Worm (Caenorhabditis elegans) whole organism, dauer: Measurements from ENCODE around the gene dcar-1.
"Not testable (repeated sequence)": the region's sequence is repeated elsewhere in the genome, so short reads cannot be mapped to it uniquely, and the experiment has no call there.

Experiments used
- unc-62 ChIP-seq: sonication (generic microtip); optimal IDR thresholded peaks from 2 replicates; lab custom pipeline; 2017; ENCODE audit warnings: missing biosample characterization, missing genetic modification reagents, missing genetic modification characterization

Gene dcar-1

ce11 chrV:17910019-17910418 is at the start of gene dcar-1:
TSS of gene dcar-1 (plus strand) at chrV:17910319.
- TF ChIP-seq unc-62, result no peak

- not testable (repeated sequence) for TF ChIP-seq unc-62
Observed at ce11 chrV:17865309-17865708, 44.8 kb upstream of the dcar-1 start, which contains the start of gene Y59A8A.8. TSS of gene Y59A8A.8 (plus strand) at chrV:17865609.

- no peak for TF ChIP-seq unc-62
Observed at ce11 chrV:17870569-17870968, 39.5 kb upstream of the dcar-1 start, which contains the start of gene csn-1. TSS of gene csn-1 (minus strand) at chrV:17870651.

- no peak for TF ChIP-seq unc-62
Observed at ce11 chrV:17871049-17871448, 39.1 kb upstream of the dcar-1 start, which contains the start of gene phf-14. TSS of gene phf-14 (plus strand) at chrV:17871393.

ce11 chrV:17888939-17889338 is 21.2 kb upstream of the dcar-1 start, which contains the start of gene C06H5.6:
TSS of gene C06H5.6 (minus strand) at chrV:17888984.
- TF ChIP-seq unc-62, result no peak

ce11 chrV:17891317-17891716 is 18.8 kb upstream of the dcar-1 start:
- no peak for TF ChIP-seq unc-62

ce11 chrV:17893959-17894358 is 16.2 kb upstream of the dcar-1 start, which contains the start of gene C06H5.11:
TSS of gene C06H5.11 (minus strand) at chrV:17894059.
- not testable (repeated sequence) for TF ChIP-seq unc-62

ce11 chrV:17894485-17894884 is 15.6 kb upstream of the dcar-1 start, which contains the start of gene C06H5.12:
TSS of gene C06H5.12 (plus strand) at chrV:17894785.
- not testable (repeated sequence) for TF ChIP-seq unc-62

- no peak for TF ChIP-seq unc-62
Observed at ce11 chrV:17896736-17897353, 13.3 kb upstream of the dcar-1 start, which contains the start of gene fbxa-156. TSS of gene fbxa-156 (minus strand) at chrV:17896786.

- TF ChIP-seq unc-62, result not testable (repeated sequence)
Observed at ce11 chrV:17897646-17898045, 12.5 kb upstream of the dcar-1 start, which contains the start of gene C06H5.13. TSS of gene C06H5.13 (minus strand) at chrV:17897746.

ce11 chrV:17899503-17899902 is 10.6 kb upstream of the dcar-1 start, which contains the start of gene fbxa-157:
TSS of gene fbxa-157 (plus strand) at chrV:17899803.
- no peak for TF ChIP-seq unc-62

ce11 chrV:17903829-17904228 is 6.3 kb upstream of the dcar-1 start, which contains the start of gene C06H5.14:
TSS of gene C06H5.14 (plus strand) at chrV:17904129.
- TF ChIP-seq unc-62, result not testable (repeated sequence)

- TF ChIP-seq unc-62, result no peak
Observed at ce11 chrV:17905765-17906164, 4.4 kb upstream of the dcar-1 start.

ce11 chrV:17918726-17919125 is 8.6 kb downstream of the dcar-1 start, which contains the start of gene C06H5.8:
TSS of gene C06H5.8 (plus strand) at chrV:17919026.
- no peak for TF ChIP-seq unc-62

- TF ChIP-seq unc-62, result no peak
Observed at ce11 chrV:17921423-17921822, 11.3 kb downstream of the dcar-1 start, which contains the start of gene E01B7.2. TSS of gene E01B7.2 (plus strand) at chrV:17921772.

ce11 chrV:17924095-17925000 is 14.2 kb downstream of the dcar-1 start, which contains the start of gene usp-50:
TSS of gene usp-50 (plus strand) at chrV:17924916.
- TF ChIP-seq unc-62, result not testable (repeated sequence)

ce11 chrV:17928128-17928527 is 18.0 kb downstream of the dcar-1 start:
- no peak for TF ChIP-seq unc-62
